Fruit fly (Drosophila melanogaster) whole organism, wandering third instar larva: Measurements from ENCODE around the gene gammaTub37C.

Experiments
- Dfd ChIP-seq: fragments of >200 bp; optimal IDR thresholded peaks from 2 replicates; lab custom pipeline; 2017; ENCODE audit warnings: missing biosample characterization, missing genetic modification characterization
- OdsH ChIP-seq: fragments of 200-800 bp; sonication (Bioruptor generic); optimal IDR thresholded peaks from 2 replicates; lab custom pipeline; 2016; ENCODE audit warnings: missing biosample characterization, mild to moderate bottlenecking, missing genetic modification characterization
- dl ChIP-seq, 2 experiments: fragments of 175-275, 200-275 bp in 1 of 2; fragments of 200-275 bp in 1 of 2; sonication (Bioruptor generic); optimal IDR thresholded peaks; lab custom pipeline; 2018; ENCODE audit warnings: mild to moderate bottlenecking in 2 of 2, missing biosample characterization in 2 of 2, missing genetic modification characterization in 2 of 2, moderate library complexity in 2 of 2; ENCODE audit not compliant: partially characterized antibody in 2 of 2, insufficient read depth in 1 of 2
- h ChIP-seq: fragments of 200-800 bp; sonication (Bioruptor generic); optimal IDR thresholded peaks from 3 replicates; lab custom pipeline; 2016; ENCODE audit warnings: missing biosample characterization, mild to moderate bottlenecking, missing genetic modification characterization
- lola ChIP-seq: fragments of >200 bp; optimal IDR thresholded peaks from 2 replicates; lab custom pipeline; 2017; ENCODE audit warnings: missing biosample characterization, missing genetic modification characterization
- psq ChIP-seq: fragments of 200-800 bp; sonication (Bioruptor generic); optimal IDR thresholded peaks from 3 replicates; lab custom pipeline; 2017; ENCODE audit warnings: missing biosample characterization, mild to moderate bottlenecking, missing genetic modification characterization, moderate library complexity
- rgr ChIP-seq: fragments of 200-800 bp; sonication (Bioruptor generic); optimal IDR thresholded peaks from 3 replicates; lab custom pipeline; 2016; ENCODE audit warnings: missing biosample characterization, mild to moderate bottlenecking, missing genetic modification characterization
- sv ChIP-seq: fragments of 200-800 bp; sonication (Bioruptor generic); optimal IDR thresholded peaks from 3 replicates; lab custom pipeline; 2016; ENCODE audit warnings: missing biosample characterization, missing genetic modification characterization
- woc ChIP-seq: sonication (Bioruptor generic); optimal IDR thresholded peaks from 2 replicates; lab custom pipeline; 2016; ENCODE audit warnings: missing biosample characterization, mild to moderate bottlenecking, missing genetic modification characterization

DNA sequence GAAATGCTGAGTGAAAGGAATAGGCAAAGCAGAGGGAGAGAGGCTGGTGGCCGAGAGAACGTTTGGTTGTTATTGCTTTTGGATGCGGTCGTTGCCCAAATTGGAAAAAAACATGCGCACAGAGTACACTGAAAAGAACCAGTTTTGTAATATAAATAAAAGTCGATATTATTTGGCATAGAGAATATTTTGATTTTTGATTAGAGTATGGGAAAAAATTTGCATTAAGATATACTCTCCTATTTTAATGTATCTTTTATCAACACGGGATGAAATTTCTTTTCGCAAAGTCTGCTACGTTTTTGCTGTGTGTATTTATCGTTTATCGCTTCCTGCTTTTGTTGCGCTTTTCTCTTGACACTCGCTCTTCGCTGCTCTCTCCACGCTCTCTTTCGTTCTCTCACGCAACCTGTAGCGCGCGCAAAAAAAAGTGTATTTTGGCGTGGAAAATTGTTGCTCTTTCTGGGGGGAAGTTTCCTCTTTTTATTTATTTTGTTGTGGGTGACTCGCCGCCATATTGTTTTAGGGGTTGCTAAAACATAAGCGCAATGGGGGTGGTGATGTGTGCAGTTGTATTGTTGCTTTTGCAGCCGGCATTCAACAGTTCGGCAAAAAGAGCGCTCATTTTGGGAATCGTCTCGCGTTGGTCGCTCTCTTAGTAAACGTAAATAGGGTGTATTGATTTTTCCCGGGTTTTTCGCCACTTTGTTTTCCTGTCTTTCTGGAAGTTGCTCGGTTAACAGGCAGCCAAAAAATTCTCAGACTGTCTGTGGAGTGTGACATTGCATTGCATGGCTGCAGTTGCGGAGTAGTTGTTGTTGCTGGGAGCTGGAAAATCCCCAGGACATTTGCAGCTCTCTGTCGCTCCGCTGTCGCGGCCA lies 20.4 kb downstream of the gammaTub37C start:
- TF ChIP-seq rgr (peak; percentile 96), dl (GFP tag; optimal IDR thresholded peaks at IDR 0.05; lab: Kevin White, UChicago; ENCODE audit: insufficient read depth in 1 of 2, partially characterized antibody in 2 of 2) (peak; percentile 41 to 42), Dfd (GFP tag; lab: Kevin White, UChicago) (peak; percentile 40), psq (GFP tag; lab: Kevin White, UChicago) (peak; percentile 92), woc (GFP tag; lab: Kevin White, UChicago) (peak; percentile 89), lola (no peak), OdsH (GFP tag; lab: Kevin White, UChicago) (peak; percentile 96), sv (peak; percentile 95), h (peak; percentile 96)
